Worm (Caenorhabditis elegans) whole organism, L3 larva: ENCODE data around the gene srd-51.

ENCODE experiments used
- R02D3.7 ChIP-seq: fragments of 150-350 bp; optimal IDR thresholded peaks from 2 replicates; lab custom pipeline; 2014; ENCODE audit warnings: missing biosample characterization, missing genetic modification characterization
- ZK546.5 ChIP-seq: sonication (generic microtip); optimal IDR thresholded peaks from 2 replicates; lab custom pipeline; 2017; ENCODE audit warnings: missing biosample characterization, missing genetic modification characterization
- aly-2 ChIP-seq: fragments of 150-350 bp; optimal IDR thresholded peaks from 2 replicates; lab custom pipeline; 2014; ENCODE audit warnings: missing biosample characterization, missing genetic modification characterization
- ama-1 ChIP-seq: fragments of 150-350 bp; optimal IDR thresholded peaks from 2 replicates; lab custom pipeline; 2018
- ceh-28 ChIP-seq: fragments of 150-350 bp; optimal IDR thresholded peaks from 2 replicates; lab custom pipeline; 2014; ENCODE audit warnings: missing biosample characterization, missing genetic modification reagents, missing genetic modification characterization
- ceh-82 ChIP-seq: fragments of 150-350 bp; optimal IDR thresholded peaks from 2 replicates; lab custom pipeline; 2014; ENCODE audit warnings: missing biosample characterization, missing genetic modification characterization
- daf-12 ChIP-seq: fragments of 150-350 bp; optimal IDR thresholded peaks from 2 replicates; lab custom pipeline; 2014; ENCODE audit warnings: missing biosample characterization, missing genetic modification reagents, missing genetic modification characterization
- egl-27 ChIP-seq: sonication (generic microtip); optimal IDR thresholded peaks from 4 replicates; lab custom pipeline; 2017; ENCODE audit warnings: missing biosample characterization, missing genetic modification reagents, missing genetic modification characterization
- egl-5 ChIP-seq: fragments of 150-350 bp; optimal IDR thresholded peaks from 2 replicates; lab custom pipeline; 2017; ENCODE audit warnings: missing biosample characterization, missing genetic modification reagents, missing genetic modification characterization, inconsistent platforms
- elt-1 ChIP-seq: fragments of 150-350 bp; optimal IDR thresholded peaks from 2 replicates; lab custom pipeline; 2014; ENCODE audit warnings: missing biosample characterization, missing genetic modification characterization
- elt-2 ChIP-seq: sonication (generic microtip); optimal IDR thresholded peaks from 2 replicates; lab custom pipeline; 2016; ENCODE audit warnings: missing genetic modification reagents, mild to moderate bottlenecking, missing genetic modification characterization, missing compliant biosample characterization
- eor-1 ChIP-seq, 2 experiments: fragments of 150-350 bp; optimal IDR thresholded peaks; 2 replicates each; lab custom pipeline; 2014 to 2018; ENCODE audit warnings: missing biosample characterization in 2 of 2, missing genetic modification characterization in 2 of 2
- fkh-10 ChIP-seq: sonication (generic microtip); optimal IDR thresholded peaks from 2 replicates; lab custom pipeline; 2017; ENCODE audit warnings: missing biosample characterization, missing genetic modification reagents, missing genetic modification characterization
- fos-1 ChIP-seq: fragments of 150-350 bp; optimal IDR thresholded peaks from 2 replicates; lab custom pipeline; 2014; ENCODE audit warnings: missing biosample characterization, missing genetic modification characterization
- hmg-11 ChIP-seq: sonication (generic microtip); optimal IDR thresholded peaks from 2 replicates; lab custom pipeline; 2016; ENCODE audit warnings: missing genetic modification characterization, missing compliant biosample characterization
- jun-1 ChIP-seq: fragments of 150-350 bp; optimal IDR thresholded peaks from 2 replicates; lab custom pipeline; 2014; ENCODE audit warnings: missing biosample characterization, missing genetic modification reagents, missing genetic modification characterization
- lin-15B ChIP-seq: fragments of 150-350 bp; optimal IDR thresholded peaks from 2 replicates; lab custom pipeline; 2014; ENCODE audit warnings: missing biosample characterization, missing genetic modification characterization
- lin-39 ChIP-seq: fragments of 150-350 bp; optimal IDR thresholded peaks from 2 replicates; lab custom pipeline; 2018; ENCODE audit warnings: missing biosample characterization, missing genetic modification reagents, missing genetic modification characterization
- lsy-12 ChIP-seq: sonication (generic microtip); optimal IDR thresholded peaks from 2 replicates; lab custom pipeline; 2016; ENCODE audit warnings: mild to moderate bottlenecking, missing genetic modification characterization, missing compliant biosample characterization
- mdl-1 ChIP-seq: fragments of 150-350 bp; optimal IDR thresholded peaks from 2 replicates; lab custom pipeline; 2014; ENCODE audit warnings: missing biosample characterization, missing genetic modification characterization
- mml-1 ChIP-seq: fragments of 150-350 bp; sonication (generic microtip); optimal IDR thresholded peaks from 3 replicates; lab custom pipeline; 2014; ENCODE audit warnings: missing biosample characterization, missing genetic modification characterization
- nfya-1 ChIP-seq: sonication (generic microtip); optimal IDR thresholded peaks from 2 replicates; lab custom pipeline; 2017; ENCODE audit warnings: missing genetic modification characterization, mild to moderate bottlenecking, missing compliant biosample characterization, antibody characterized with exemption, moderate library complexity; ENCODE audit not compliant: insufficient read depth
- nhr-11 ChIP-seq: fragments of 150-350 bp; optimal IDR thresholded peaks from 2 replicates; lab custom pipeline; 2014; ENCODE audit warnings: missing biosample characterization, missing genetic modification characterization
- nhr-12 ChIP-seq: fragments of 150-350 bp; optimal IDR thresholded peaks from 2 replicates; lab custom pipeline; 2014; ENCODE audit warnings: missing biosample characterization, missing genetic modification characterization
- nhr-23 ChIP-seq: fragments of 150-350 bp; optimal IDR thresholded peaks from 2 replicates; lab custom pipeline; 2014; ENCODE audit warnings: missing biosample characterization, missing genetic modification reagents, missing genetic modification characterization
- nhr-237 ChIP-seq: fragments of 150-350 bp; optimal IDR thresholded peaks from 2 replicates; lab custom pipeline; 2014; ENCODE audit warnings: missing biosample characterization, missing genetic modification characterization
- nhr-25 ChIP-seq: sonication (generic microtip); optimal IDR thresholded peaks from 2 replicates; lab custom pipeline; 2017; ENCODE audit warnings: missing biosample characterization, missing genetic modification characterization
- nhr-43 ChIP-seq: sonication (generic microtip); optimal IDR thresholded peaks from 2 replicates; lab custom pipeline; 2016; ENCODE audit warnings: mild to moderate bottlenecking, missing genetic modification characterization, missing compliant biosample characterization; ENCODE audit not compliant: poor library complexity, severe bottlenecking
- nhr-67 ChIP-seq: fragments of 150-350 bp; optimal IDR thresholded peaks from 2 replicates; lab custom pipeline; 2014; ENCODE audit warnings: missing biosample characterization, missing genetic modification characterization
- nhr-76 ChIP-seq: fragments of 150-350 bp; sonication (generic microtip); optimal IDR thresholded peaks from 5 replicates; lab custom pipeline; 2014; ENCODE audit warnings: missing biosample characterization, missing genetic modification characterization
- nhr-77 ChIP-seq: fragments of 150-350 bp; optimal IDR thresholded peaks from 2 replicates; lab custom pipeline; 2014; ENCODE audit warnings: missing biosample characterization, missing genetic modification characterization
- pha-4 ChIP-seq: fragments of 150-350 bp; optimal IDR thresholded peaks from 2 replicates; lab custom pipeline; 2014; ENCODE audit warnings: missing biosample characterization, missing genetic modification reagents, missing genetic modification characterization
- pqm-1 ChIP-seq: fragments of 150-350 bp; optimal IDR thresholded peaks from 2 replicates; lab custom pipeline; 2017; ENCODE audit warnings: missing biosample characterization, missing genetic modification characterization, inconsistent platforms
- skn-1 ChIP-seq: fragments of 150-350 bp; optimal IDR thresholded peaks from 2 replicates; lab custom pipeline; 2014; ENCODE audit warnings: missing biosample characterization, missing genetic modification characterization
- snpc-4 ChIP-seq: fragments of 150-350 bp; optimal IDR thresholded peaks from 2 replicates; lab custom pipeline; 2014; ENCODE audit warnings: missing biosample characterization, missing genetic modification characterization
- tbx-2 ChIP-seq: sonication (generic microtip); optimal IDR thresholded peaks from 2 replicates; lab custom pipeline; 2016; ENCODE audit warnings: mild to moderate bottlenecking, missing genetic modification characterization, missing compliant biosample characterization
- unc-62 ChIP-seq: fragments of 150-350 bp; sonication (generic microtip); optimal IDR thresholded peaks from 4 replicates; lab custom pipeline; 2014; ENCODE audit warnings: missing biosample characterization, missing genetic modification reagents, missing genetic modification characterization
- zag-1 ChIP-seq: fragments of 150-350 bp; optimal IDR thresholded peaks from 2 replicates; lab custom pipeline; 2014; ENCODE audit warnings: missing biosample characterization, missing genetic modification characterization
- ztf-11 ChIP-seq: fragments of 150-350 bp; optimal IDR thresholded peaks from 2 replicates; lab custom pipeline; 2014; ENCODE audit warnings: missing biosample characterization, missing genetic modification characterization

Gene srd-51

ce11 chrX:13448665-13449099 lies 36.0 kb downstream of the srd-51 start:
- peak; percentile 84 for TF ChIP-seq lsy-12 (tag; lab: Kevin White, UChicago)
- TF ChIP-seq nhr-43 (tag; lab: Kevin White, UChicago), result peak; percentile 25
- peak; percentile 67 for TF ChIP-seq nfya-1 (tag; lab: Kevin White, UChicago)
- peak; percentile 62 for TF ChIP-seq elt-2 (tag; lab: Kevin White, UChicago)
- peak; percentile 11 for TF ChIP-seq lin-39 (tag; lab: Kevin White, UChicago)
- TF ChIP-seq nhr-23 (tag; lab: Kevin White, UChicago), result peak; percentile 52
- TF ChIP-seq tbx-2 (tag; lab: Kevin White, UChicago), result peak; percentile 68
- peak; percentile 17 for TF ChIP-seq pha-4 (tag; lab: Kevin White, UChicago)
- TF ChIP-seq nhr-25, result peak; percentile 11
- peak; percentile 2 for TF ChIP-seq lin-15B (tag; lab: Kevin White, UChicago)
- TF ChIP-seq egl-5 (tag; lab: Kevin White, UChicago), result peak; percentile 39
- TF ChIP-seq skn-1, result peak; percentile 71
- peak; percentile 18 for TF ChIP-seq ceh-82
- TF ChIP-seq hmg-11 (tag; lab: Kevin White, UChicago), result peak; percentile 88

ce11 chrX:13446418-13446817 lies 38.3 kb downstream of the srd-51 start, which contains the start of gene set-8:
Gene set-8, plus strand, starts transcription at chrX:13446718.
- no peak for TF ChIP-seq mdl-1 (tag; lab: Kevin White, UChicago)
- TF ChIP-seq nfya-1 (tag; lab: Kevin White, UChicago), result no peak
- no peak for TF ChIP-seq nhr-12
- TF ChIP-seq mml-1 (tag; lab: Kevin White, UChicago), result no peak
- no peak for TF ChIP-seq ztf-11 (tag; lab: Kevin White, UChicago)
- TF ChIP-seq elt-2 (tag; lab: Kevin White, UChicago), result no peak
- no peak for TF ChIP-seq aly-2 (tag; lab: Kevin White, UChicago)
- no peak for TF ChIP-seq ceh-28
- TF ChIP-seq nhr-43 (tag; lab: Kevin White, UChicago), result no peak
- TF ChIP-seq nhr-237, result no peak
- no peak for TF ChIP-seq nhr-67 (tag; lab: Kevin White, UChicago)
- no peak for TF ChIP-seq fos-1 (tag; lab: Kevin White, UChicago)
- no peak for TF ChIP-seq egl-5 (tag; lab: Kevin White, UChicago)
- no peak for TF ChIP-seq nhr-25
- TF ChIP-seq pqm-1 (tag; lab: Kevin White, UChicago), result no peak
- no peak for TF ChIP-seq pha-4 (tag; lab: Kevin White, UChicago)

ce11 chrX:13444267-13444666 lies 40.4 kb downstream of the srd-51 start:
- TF ChIP-seq ceh-28 (no peak), aly-2 (tag; lab: Kevin White, UChicago) (no peak)

- TF ChIP-seq ama-1 (lab: Kevin White, UChicago) (no peak), nhr-25 (no peak)
Measured at ce11 chrX:13443283-13443682, 41.4 kb downstream of the srd-51 start.

ce11 chrX:13442446-13442845 lies 42.3 kb downstream of the srd-51 start:
- peak; percentile 44 for TF ChIP-seq ceh-82
- no peak for TF ChIP-seq jun-1
- no peak for TF ChIP-seq elt-1 (tag; lab: Kevin White, UChicago)
- peak; percentile 17 for TF ChIP-seq nhr-43 (tag; lab: Kevin White, UChicago)
- no peak for TF ChIP-seq ZK546.5 (tag; lab: Kevin White, UChicago)
- no peak for TF ChIP-seq nhr-25
- no peak for TF ChIP-seq R02D3.7 (tag; lab: Kevin White, UChicago)
- TF ChIP-seq hmg-11 (tag; lab: Kevin White, UChicago), result peak; percentile 26
- peak; percentile 27 for TF ChIP-seq nhr-23 (tag; lab: Kevin White, UChicago)
- TF ChIP-seq egl-5 (tag; lab: Kevin White, UChicago), result no peak
- TF ChIP-seq nhr-76 (tag; lab: Kevin White, UChicago), result no peak
- TF ChIP-seq pha-4 (tag; lab: Kevin White, UChicago), result peak; percentile 54
- peak; percentile 33 for TF ChIP-seq lin-39 (tag; lab: Kevin White, UChicago)
- TF ChIP-seq skn-1, result peak; percentile 15
- no peak for TF ChIP-seq ztf-11 (tag; lab: Kevin White, UChicago)
- no peak for TF ChIP-seq unc-62 (GFP tag; lab: Kevin White, UChicago)
- peak; percentile 23 for TF ChIP-seq elt-2 (tag; lab: Kevin White, UChicago)
- no peak for TF ChIP-seq pqm-1 (tag; lab: Kevin White, UChicago)
- TF ChIP-seq lsy-12 (tag; lab: Kevin White, UChicago), result peak; percentile 44
- TF ChIP-seq fkh-10, result no peak
- no peak for TF ChIP-seq mdl-1 (tag; lab: Kevin White, UChicago)
- peak; percentile 44 for TF ChIP-seq tbx-2 (tag; lab: Kevin White, UChicago)
- no peak for TF ChIP-seq daf-12
- no peak for TF ChIP-seq nhr-12
- TF ChIP-seq eor-1 (tag; optimal IDR thresholded peaks at IDR 0.05; lab: Kevin White, UChicago), result no peak
- TF ChIP-seq nhr-11, result no peak
- TF ChIP-seq nhr-67 (tag; lab: Kevin White, UChicago), result no peak
- TF ChIP-seq zag-1 (tag; lab: Kevin White, UChicago), result no peak
- TF ChIP-seq snpc-4 (tag; lab: Kevin White, UChicago), result no peak
- TF ChIP-seq ceh-28, result peak; percentile 21
- no peak for TF ChIP-seq nfya-1 (tag; lab: Kevin White, UChicago)
- no peak for TF ChIP-seq egl-27 (tag; lab: Kevin White, UChicago)
- no peak for TF ChIP-seq ama-1 (lab: Kevin White, UChicago)
- TF ChIP-seq nhr-77 (tag; lab: Kevin White, UChicago), result no peak
- TF ChIP-seq, all 47 proteins: peak for 11
